Worm (Caenorhabditis elegans): ENCODE results near the gene F46B6.5.

Gene F46B6.5

DNA sequence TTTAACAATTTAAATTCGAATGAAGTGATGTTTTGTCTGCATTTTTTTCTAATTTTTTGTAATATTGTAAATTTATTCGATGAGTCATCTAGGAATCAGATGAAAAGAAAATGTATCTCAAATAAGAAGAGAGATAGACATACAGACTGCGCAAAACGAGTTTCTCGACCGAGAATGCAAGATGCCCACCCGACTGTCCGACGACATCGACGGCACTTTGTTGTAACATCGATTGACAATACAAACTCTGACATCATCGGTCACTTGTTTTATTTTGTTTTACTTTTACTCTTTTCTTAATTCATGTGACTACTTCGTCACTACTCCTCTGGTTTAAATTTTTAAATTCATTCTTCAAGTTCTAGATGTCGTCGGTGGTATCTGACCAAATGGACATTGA, 42.0 kb downstream of the F46B6.5 start, which contains the start of gene sta-2:
sta-2 (plus strand) TSS at position 349 of the 400 bp plus-strand sequence.
- no peak for TF ChIP-seq ceh-18 (tag; optimal IDR thresholded peaks at IDR 0.05)

DNA sequence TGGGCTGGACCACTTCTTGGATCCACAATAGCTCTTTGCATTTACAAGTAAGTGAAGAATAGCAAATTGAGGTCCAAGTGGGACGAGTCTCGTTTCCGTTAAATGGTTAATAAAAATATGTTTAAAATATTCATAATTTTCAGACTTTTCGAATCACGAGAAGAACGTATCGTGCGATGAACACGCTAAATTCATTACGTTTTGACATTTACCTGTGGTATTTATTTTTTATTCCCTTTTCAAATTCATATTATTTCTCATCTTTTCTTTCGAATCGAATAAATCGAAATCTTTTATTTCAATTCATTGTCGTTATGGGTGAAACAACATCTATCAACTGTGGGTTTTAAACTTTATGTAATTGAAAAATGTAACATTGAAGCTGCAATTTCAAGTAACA, 43.5 kb downstream of the F46B6.5 start, which contains the start of gene marc-1:
marc-1 (plus strand) TSS at position 301 of the 400 bp plus-strand sequence.
- no peak for TF ChIP-seq pha-2 (tag; optimal IDR thresholded peaks at IDR 0.05)
- no peak for TF ChIP-seq lim-6 (tag; optimal IDR thresholded peaks at IDR 0.05)
- no peak for TF ChIP-seq C08G9.2 (tag; optimal IDR thresholded peaks at IDR 0.05)
- no peak for TF ChIP-seq elt-2 (tag; optimal IDR thresholded peaks at IDR 0.05)
- no peak for TF ChIP-seq nfya-1 (tag; optimal IDR thresholded peaks at IDR 0.05)

DNA sequence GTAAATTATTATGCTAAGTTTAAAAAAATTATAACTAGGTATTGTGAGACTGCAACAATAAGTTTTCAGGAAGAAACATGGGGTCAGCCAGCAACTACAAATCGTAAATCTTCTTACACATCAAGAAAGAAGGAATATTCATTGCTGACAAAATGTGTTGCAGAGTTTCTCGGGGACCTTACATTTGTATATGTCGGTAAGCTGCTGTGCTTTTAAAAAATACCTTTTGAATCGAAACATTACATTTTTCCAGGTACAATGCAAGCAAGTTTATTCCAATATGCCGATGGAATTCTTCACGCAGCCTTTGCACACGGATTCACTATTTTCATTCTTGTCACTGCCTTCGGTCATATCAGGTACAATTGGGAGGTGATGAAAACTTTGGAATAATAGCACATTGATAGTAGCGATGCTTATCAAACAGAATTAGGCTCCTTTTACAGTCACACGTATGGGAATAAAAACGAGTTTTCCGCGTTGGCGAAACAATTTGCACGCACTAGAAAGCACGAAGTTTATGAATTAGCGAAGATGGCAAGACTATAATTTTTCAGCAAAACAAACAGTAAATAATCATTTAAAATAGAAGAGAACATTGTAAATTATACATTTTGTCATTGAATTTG, 44.7 kb downstream of the F46B6.5 start:
- TF ChIP-seq lin-11 (tag; optimal IDR thresholded peaks at IDR 0.05) (no peak), unc-55 (GFP tag; optimal IDR thresholded peaks at IDR 0.05) (no peak), Y22D7AL.16 (tag; optimal IDR thresholded peaks at IDR 0.05) (no peak), F13H6.1 (tag; optimal IDR thresholded peaks at IDR 0.05) (no peak), K02D7.2 (tag; optimal IDR thresholded peaks at IDR 0.05) (no peak), gmeb-2 (tag; optimal IDR thresholded peaks at IDR 0.05) (no peak), tbx-2 (tag; optimal IDR thresholded peaks at IDR 0.05) (no peak), che-1 (tag; optimal IDR thresholded peaks at IDR 0.05) (no peak), K09A11.1 (tag; optimal IDR thresholded peaks at IDR 0.05; ENCODE audit: insufficient read depth) (no peak)

DNA sequence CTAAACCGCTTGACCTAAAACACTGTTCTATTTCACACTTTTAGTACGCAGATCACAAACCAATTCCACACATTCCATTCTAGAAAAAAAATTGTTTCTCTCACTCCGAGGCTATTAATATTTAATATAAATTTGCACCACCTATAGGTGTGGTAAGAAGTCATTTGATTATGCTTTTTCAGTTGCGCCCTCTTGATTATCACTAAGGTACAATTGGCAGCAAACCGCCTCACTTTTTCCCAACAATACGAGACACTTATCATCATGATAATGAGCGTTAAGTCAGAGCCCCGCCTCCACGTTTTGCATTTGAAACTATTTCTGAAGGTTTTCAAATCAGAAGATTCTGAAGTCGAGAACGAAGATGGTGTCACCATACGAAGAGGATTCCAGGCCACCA, 45.6 kb downstream of the F46B6.5 start, which contains the start of gene aqp-4:
aqp-4 (plus strand) TSS at position 270 of the 400 bp plus-strand sequence.
- TF ChIP-seq tbx-2 (tag; optimal IDR thresholded peaks at IDR 0.05), result no peak
- no peak for TF ChIP-seq K09A11.1 (tag; optimal IDR thresholded peaks at IDR 0.05; ENCODE audit: insufficient read depth)
- TF ChIP-seq unc-55 (GFP tag; optimal IDR thresholded peaks at IDR 0.05), result no peak
- TF ChIP-seq ceh-18 (tag; optimal IDR thresholded peaks at IDR 0.05), result no peak
- no peak for TF ChIP-seq ceh-9 (tag; optimal IDR thresholded peaks at IDR 0.05)

DNA sequence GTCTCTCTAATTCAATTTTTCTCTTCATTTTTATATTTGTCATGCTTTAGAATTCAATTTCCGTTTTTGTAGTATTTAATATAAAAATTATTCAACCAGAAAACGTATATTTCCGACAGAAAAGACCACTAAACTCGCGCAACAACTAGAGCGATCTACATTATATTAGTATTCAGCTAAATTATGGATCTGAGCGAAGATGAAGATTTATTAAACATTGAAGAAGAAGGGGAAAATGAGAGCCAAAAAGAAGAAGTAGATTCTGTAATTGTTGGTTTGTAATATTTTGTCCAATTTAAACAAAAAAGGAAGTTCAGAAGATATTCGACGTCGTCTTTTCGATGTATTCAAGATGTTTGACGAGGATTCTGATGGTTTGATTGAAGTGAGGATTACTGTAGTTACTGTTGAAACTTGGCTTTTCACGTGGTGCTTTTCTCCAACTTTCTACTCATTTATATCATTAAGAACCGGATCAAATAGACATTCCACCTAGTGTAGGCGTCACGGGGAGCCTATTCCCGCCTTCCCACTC, 48.9 kb downstream of the F46B6.5 start, which contains the start of gene cal-7:
cal-7 (plus strand) TSS at position 184 of the 535 bp plus-strand sequence.
- no peak for TF ChIP-seq ceh-48 (tag; optimal IDR thresholded peaks at IDR 0.05)
- TF ChIP-seq ceh-19 (GFP tag; optimal IDR thresholded peaks at IDR 0.05), result no peak
- no peak for TF ChIP-seq ahr-1 (tag; optimal IDR thresholded peaks at IDR 0.05)
- no peak for TF ChIP-seq pha-4 (tag; optimal IDR thresholded peaks at IDR 0.05)
- TF ChIP-seq ceh-34 (tag; optimal IDR thresholded peaks at IDR 0.05), result no peak
- no peak for TF ChIP-seq tbx-2 (tag; optimal IDR thresholded peaks at IDR 0.05)
- no peak for TF ChIP-seq mec-3 (tag; optimal IDR thresholded peaks at IDR 0.05; ENCODE audit: borderline replicate concordance)
- TF ChIP-seq fax-1 (tag; optimal IDR thresholded peaks at IDR 0.05), result no peak
- TF ChIP-seq unc-55 (GFP tag; optimal IDR thresholded peaks at IDR 0.05), result no peak
- TF ChIP-seq hlh-13 (GFP tag; optimal IDR thresholded peaks at IDR 0.05), result no peak
- no peak for TF ChIP-seq ref-2 (tag; optimal IDR thresholded peaks at IDR 0.05)
- TF ChIP-seq K09A11.1 (tag; optimal IDR thresholded peaks at IDR 0.05; ENCODE audit: insufficient read depth), result no peak
- no peak for TF ChIP-seq unc-3 (GFP tag; conservative IDR thresholded peaks at IDR 0.05)
- TF ChIP-seq unc-3 (tag; optimal IDR thresholded peaks at IDR 0.05), result no peak
- TF ChIP-seq hlh-15 (tag; optimal IDR thresholded peaks at IDR 0.05), result no peak
- TF ChIP-seq nhr-232 (tag; optimal IDR thresholded peaks at IDR 0.05), result no peak
- TF ChIP-seq pax-1 (tag; optimal IDR thresholded peaks at IDR 0.05), result no peak
- TF ChIP-seq sox-2 (GFP tag; IDR thresholded peaks at IDR 0.05), result no peak
- no peak for TF ChIP-seq ceh-24 (tag; optimal IDR thresholded peaks at IDR 0.05)
- no peak for TF ChIP-seq C38D4.7 (GFP tag; optimal IDR thresholded peaks at IDR 0.05)

All from whole organism, late embryonic.